Fruit fly (Drosophila melanogaster) whole organism, adult: ENCODE measurements around the gene mRpS23.

Experiments
- CG11617 ChIP-seq: fragments of 200-800 bp; sonication (Bioruptor generic); optimal IDR thresholded peaks from 2 replicates; lab custom pipeline; 2017; ENCODE audit warnings: mild to moderate bottlenecking, missing biosample characterization, missing genetic modification reagents, missing genetic modification characterization
- CG12768 ChIP-seq: fragments of 200-800 bp; sonication (Bioruptor generic); optimal IDR thresholded peaks from 2 replicates; lab custom pipeline; 2017; ENCODE audit warnings: missing biosample characterization, missing genetic modification characterization, mild to moderate bottlenecking, moderate library complexity, missing genetic modification reagents
- CG14711 ChIP-seq: fragments of 200-800 bp; sonication (Bioruptor generic); optimal IDR thresholded peaks from 2 replicates; lab custom pipeline; 2018; ENCODE audit warnings: missing biosample characterization, mild to moderate bottlenecking, missing genetic modification characterization, moderate library complexity
- CG1620 ChIP-seq: fragments of 200-800 bp; sonication (Bioruptor generic); optimal IDR thresholded peaks from 2 replicates; lab custom pipeline; 2016; ENCODE audit warnings: missing biosample characterization, missing genetic modification characterization
- CG33017 ChIP-seq: fragments of 200-800 bp; sonication (Bioruptor generic); optimal IDR thresholded peaks from 2 replicates; lab custom pipeline; 2018; ENCODE audit warnings: missing biosample characterization, mild to moderate bottlenecking, missing genetic modification characterization, moderate library complexity
- CG5204 ChIP-seq: fragments of 200-800 bp; sonication (Bioruptor generic); optimal IDR thresholded peaks from 2 replicates; lab custom pipeline; 2016; ENCODE audit warnings: missing biosample characterization, missing genetic modification characterization
- CG7045 ChIP-seq: fragments of 200-800 bp; sonication (Bioruptor generic); optimal IDR thresholded peaks from 2 replicates; lab custom pipeline; 2017; ENCODE audit warnings: missing biosample characterization, mild to moderate bottlenecking, missing genetic modification characterization
- CG7101 ChIP-seq: fragments of 200-800 bp; sonication (Bioruptor generic); optimal IDR thresholded peaks from 2 replicates; lab custom pipeline; 2018; ENCODE audit warnings: missing biosample characterization, mild to moderate bottlenecking, missing genetic modification characterization, moderate library complexity
- Clk ChIP-seq: fragments of 200-800 bp; sonication (Bioruptor generic); optimal IDR thresholded peaks from 2 replicates; lab custom pipeline; 2017; ENCODE audit warnings: missing biosample characterization, missing genetic modification characterization
- Crg-1 ChIP-seq: fragments of 200-800 bp; sonication (Bioruptor generic); optimal IDR thresholded peaks from 2 replicates; lab custom pipeline; 2016; ENCODE audit warnings: missing biosample characterization, missing genetic modification characterization
- Hr96 ChIP-seq: fragments of 200-800 bp; sonication (Bioruptor generic); optimal IDR thresholded peaks from 2 replicates; lab custom pipeline; 2016; ENCODE audit warnings: missing biosample characterization, missing genetic modification characterization
- Mnt ChIP-seq: fragments of 200-800 bp; sonication (Bioruptor generic); optimal IDR thresholded peaks from 2 replicates; lab custom pipeline; 2016; ENCODE audit warnings: missing biosample characterization, mild to moderate bottlenecking, missing genetic modification characterization
- bab1 ChIP-seq: fragments of 200-800 bp; sonication (Bioruptor generic); optimal IDR thresholded peaks from 3 replicates; lab custom pipeline; 2019; ENCODE audit warnings: missing biosample characterization, mild to moderate bottlenecking, missing genetic modification characterization, moderate library complexity
- cic ChIP-seq: fragments of 200-800 bp; sonication (Bioruptor generic); optimal IDR thresholded peaks from 2 replicates; lab custom pipeline; 2017; ENCODE audit warnings: missing biosample characterization, mild to moderate bottlenecking, missing genetic modification characterization, moderate library complexity
- cnc ChIP-seq, 2 experiments: fragments of >200 bp; optimal IDR thresholded peaks; 2 replicates each; lab custom pipeline; 2017
- kay ChIP-seq: fragments of 200-800 bp; sonication (Bioruptor generic); peaks from one replicate; lab custom pipeline; 2016; ENCODE audit warnings: missing biosample characterization, missing genetic modification characterization, borderline replicate concordance
- ovo ChIP-seq: fragments of 200-800 bp; sonication (Bioruptor generic); optimal IDR thresholded peaks from 2 replicates; lab custom pipeline; 2016; ENCODE audit warnings: missing biosample characterization, missing genetic modification characterization
- pad ChIP-seq: fragments of 200-800 bp; sonication (Bioruptor generic); optimal IDR thresholded peaks from 3 replicates; lab custom pipeline; 2017; ENCODE audit warnings: missing biosample characterization, missing genetic modification characterization, mild to moderate bottlenecking, moderate library complexity, missing genetic modification reagents
- tj ChIP-seq: fragments of 200-800 bp; sonication (Bioruptor generic); optimal IDR thresholded peaks from 3 replicates; lab custom pipeline; 2017; ENCODE audit warnings: missing biosample characterization, mild to moderate bottlenecking, missing genetic modification characterization, moderate library complexity
- toe ChIP-seq: fragments of 200-800 bp; sonication (Bioruptor generic); optimal IDR thresholded peaks from 2 replicates; lab custom pipeline; 2016; ENCODE audit warnings: missing biosample characterization, missing genetic modification characterization

Gene mRpS23

dm6 chr2L:13838647-13839390 lies 3.9 kb upstream of the mRpS23 start:
- TF ChIP-seq kay (GFP tag; lab: Kevin White, UChicago) (peak; percentile 84), ovo (no peak), CG7101 (peak; percentile 50), pad (GFP tag; lab: Kevin White, UChicago) (peak; percentile 32), CG11617 (GFP tag; lab: Kevin White, UChicago) (peak; percentile 71), Clk (peak; percentile 43), CG1620 (GFP tag; lab: Kevin White, UChicago) (no peak), CG33017 (peak; percentile 78), CG7045 (GFP tag; lab: Kevin White, UChicago) (peak; percentile 71), cic (peak; percentile 93), tj (GFP tag; lab: Kevin White, UChicago) (no peak), toe (GFP tag; lab: Kevin White, UChicago) (no peak), CG12768 (GFP tag; lab: Kevin White, UChicago) (peak; percentile 55), Hr96 (GFP tag; lab: Kevin White, UChicago) (no peak), CG5204 (GFP tag; lab: Kevin White, UChicago) (peak; percentile 10), Crg-1 (GFP tag; lab: Kevin White, UChicago) (peak; percentile 4)

dm6 chr2L:13837579-13837978 lies 2.7 kb upstream of the mRpS23 start:
- TF ChIP-seq CG1620 (GFP tag; lab: Kevin White, UChicago) = no peak
- no peak for TF ChIP-seq pad (GFP tag; lab: Kevin White, UChicago)
- TF ChIP-seq toe (GFP tag; lab: Kevin White, UChicago) = no peak
- no peak for TF ChIP-seq Clk
- no peak for TF ChIP-seq CG33017
- TF ChIP-seq cic = no peak
- TF ChIP-seq Mnt (GFP tag; lab: Kevin White, UChicago) = no peak
- no peak for TF ChIP-seq CG14711
- no peak for TF ChIP-seq cnc (optimal IDR thresholded peaks at IDR 0.05; lab: Kevin White, UChicago)
- no peak for TF ChIP-seq ovo
- TF ChIP-seq CG5204 (GFP tag; lab: Kevin White, UChicago) = no peak
- no peak for TF ChIP-seq kay (GFP tag; lab: Kevin White, UChicago)
- TF ChIP-seq CG7045 (GFP tag; lab: Kevin White, UChicago) = no peak
- no peak for TF ChIP-seq CG11617 (GFP tag; lab: Kevin White, UChicago)
- no peak for TF ChIP-seq bab1 (GFP tag; lab: Kevin White, UChicago)

DNA sequence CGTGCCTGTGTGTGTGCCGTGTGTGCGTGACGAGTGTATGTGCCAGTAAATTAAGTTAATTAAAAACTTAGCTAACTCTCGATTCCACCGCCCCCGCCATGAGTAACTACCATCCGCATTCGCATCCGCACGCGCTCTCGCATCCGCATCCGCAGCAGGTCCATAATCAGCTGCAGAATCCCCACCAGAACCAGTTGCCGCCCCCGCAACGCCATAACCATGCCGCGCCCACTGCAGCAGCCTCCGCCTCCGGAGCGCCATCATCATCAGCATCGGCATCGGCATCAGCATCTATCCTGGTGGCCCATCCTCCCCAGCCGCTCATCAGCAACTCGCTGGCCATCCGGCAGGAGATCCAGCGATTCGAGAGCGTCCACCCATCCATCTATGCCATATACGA lies 1.1 kb upstream of the mRpS23 start:
- TF ChIP-seq CG14711 (no peak), toe (GFP tag; lab: Kevin White, UChicago) (no peak), CG7101 (no peak), CG1620 (GFP tag; lab: Kevin White, UChicago) (no peak), CG5204 (GFP tag; lab: Kevin White, UChicago) (no peak), CG12768 (GFP tag; lab: Kevin White, UChicago) (no peak), CG33017 (no peak), ovo (no peak), bab1 (GFP tag; lab: Kevin White, UChicago) (no peak), CG11617 (GFP tag; lab: Kevin White, UChicago) (no peak), Mnt (GFP tag; lab: Kevin White, UChicago) (no peak)

dm6 chr2L:13833058-13833457 lies 1.8 kb downstream of the mRpS23 start, which contains the start of the genes GatC, PolG2 and Polr2C:
TSS of gene GatC (minus strand) at chr2L:13833105.
TSS of gene PolG2 (minus strand) at chr2L:13833105.
TSS of gene Polr2C (plus strand) at chr2L:13833337.
- peak; percentile 33 for TF ChIP-seq Crg-1 (GFP tag; lab: Kevin White, UChicago)
- peak; percentile 11 for TF ChIP-seq CG33017
- peak; percentile 12 for TF ChIP-seq CG1620 (GFP tag; lab: Kevin White, UChicago)
- no peak for TF ChIP-seq pad (GFP tag; lab: Kevin White, UChicago)
- peak; percentile 0 for TF ChIP-seq tj (GFP tag; lab: Kevin White, UChicago)
- TF ChIP-seq CG7101 = peak; percentile 53
- TF ChIP-seq Hr96 (GFP tag; lab: Kevin White, UChicago) = no peak
- TF ChIP-seq kay (GFP tag; lab: Kevin White, UChicago) = no peak
- TF ChIP-seq CG12768 (GFP tag; lab: Kevin White, UChicago) = no peak
- TF ChIP-seq cnc (optimal IDR thresholded peaks at IDR 0.05; lab: Kevin White, UChicago) = no peak
- peak; percentile 38 for TF ChIP-seq Mnt (GFP tag; lab: Kevin White, UChicago)
- TF ChIP-seq CG14711 = peak; percentile 19
- TF ChIP-seq cic = no peak

DNA sequence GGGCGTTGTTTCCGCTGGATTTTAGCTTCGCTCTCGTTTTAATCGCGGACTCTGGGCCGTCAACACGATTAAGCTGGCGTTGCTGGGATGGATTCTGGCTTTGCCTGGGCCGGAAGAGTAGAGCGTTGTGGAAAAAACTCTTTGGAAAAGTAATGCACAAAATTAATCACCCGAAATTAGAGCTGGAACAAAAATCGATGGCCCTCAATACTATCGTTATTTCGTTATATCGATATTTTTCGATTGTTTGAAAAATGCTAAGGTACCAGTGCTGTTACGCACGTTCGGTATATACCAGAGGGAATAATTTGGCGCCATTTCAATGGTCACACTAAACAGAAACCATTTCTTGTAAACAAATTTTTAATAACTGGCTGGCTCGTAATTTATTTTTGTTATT lies 5.3 kb downstream of the mRpS23 start, which contains the start of the genes Arpc1 and Orc5:
Gene Arpc1, minus strand, starts transcription at position 202 of the 400 bp plus-strand sequence.
Gene Orc5, plus strand, starts transcription at position 298 of the 400 bp plus-strand sequence.
- TF ChIP-seq CG11617 (GFP tag; lab: Kevin White, UChicago) (no peak), CG14711 (peak; percentile 14), CG5204 (GFP tag; lab: Kevin White, UChicago) (no peak), CG33017 (no peak), CG12768 (GFP tag; lab: Kevin White, UChicago) (no peak), cnc (optimal IDR thresholded peaks at IDR 0.05; lab: Kevin White, UChicago) (no peak), bab1 (GFP tag; lab: Kevin White, UChicago) (peak; percentile 72), Crg-1 (GFP tag; lab: Kevin White, UChicago) (peak; percentile 6), CG7101 (peak; percentile 6), Mnt (GFP tag; lab: Kevin White, UChicago) (no peak), tj (GFP tag; lab: Kevin White, UChicago) (no peak), CG1620 (GFP tag; lab: Kevin White, UChicago) (peak; percentile 30), cic (no peak), pad (GFP tag; lab: Kevin White, UChicago) (no peak), ovo (no peak)
